Fruit fly (Drosophila melanogaster) whole organism, pupa: ENCODE results near the gene CG7102.

Experiments
- CG10348 ChIP-seq: fragments of 200-800 bp; sonication (Bioruptor generic); IDR thresholded peaks from 2 replicates; pipeline ENCODE4 v1.3.6; 2022; ENCODE audit warnings: missing biosample characterization, missing genetic modification characterization
- CG17806 ChIP-seq: fragments of 200-800 bp; sonication (Bioruptor generic); optimal IDR thresholded peaks from 2 replicates; lab custom pipeline; 2018; ENCODE audit warnings: missing biosample characterization, mild to moderate bottlenecking, missing genetic modification characterization, moderate library complexity
- CG34367 ChIP-seq: fragments of 200-800 bp; sonication (Bioruptor generic); optimal IDR thresholded peaks from 2 replicates; lab custom pipeline; 2018; ENCODE audit warnings: missing biosample characterization, mild to moderate bottlenecking, missing genetic modification characterization
- CG4496 ChIP-seq: fragments of 200-800 bp; sonication (Bioruptor generic); IDR thresholded peaks from 3 replicates; pipeline ENCODE4 v1.3.6; 2022; ENCODE audit warnings: missing biosample characterization, missing genetic modification characterization
- CG8301 ChIP-seq: fragments of 200-800 bp; sonication (Bioruptor generic); optimal IDR thresholded peaks from 2 replicates; lab custom pipeline; 2018; ENCODE audit warnings: missing biosample characterization, mild to moderate bottlenecking, missing genetic modification characterization
- CG9948 ChIP-seq: fragments of 200-800 bp; sonication (Bioruptor generic); optimal IDR thresholded peaks from 2 replicates; lab custom pipeline; 2018; ENCODE audit warnings: missing biosample characterization, mild to moderate bottlenecking, missing genetic modification characterization, moderate library complexity
- EcR ChIP-seq: fragments of 200-800 bp; sonication (Bioruptor generic); optimal IDR thresholded peaks from 3 replicates; lab custom pipeline; 2019; ENCODE audit warnings: missing biosample characterization, missing genetic modification characterization, mild to moderate bottlenecking, moderate library complexity, missing genetic modification reagents
- Ets98B ChIP-seq: fragments of 200-800 bp; sonication (Bioruptor generic); IDR thresholded peaks from 2 replicates; pipeline ENCODE4 v1.3.6; 2022; ENCODE audit warnings: missing biosample characterization, missing genetic modification characterization
- fd96Ca ChIP-seq: fragments of 200-800 bp; sonication (Bioruptor generic); IDR thresholded peaks from 3 replicates; pipeline ENCODE4 v1.3.6; 2022; ENCODE audit warnings: missing biosample characterization, missing genetic modification characterization
- gl ChIP-seq: fragments of 200-800 bp; sonication (Bioruptor generic); optimal IDR thresholded peaks from 2 replicates; lab custom pipeline; 2018; ENCODE audit warnings: missing biosample characterization, mild to moderate bottlenecking, missing genetic modification characterization

DNA sequence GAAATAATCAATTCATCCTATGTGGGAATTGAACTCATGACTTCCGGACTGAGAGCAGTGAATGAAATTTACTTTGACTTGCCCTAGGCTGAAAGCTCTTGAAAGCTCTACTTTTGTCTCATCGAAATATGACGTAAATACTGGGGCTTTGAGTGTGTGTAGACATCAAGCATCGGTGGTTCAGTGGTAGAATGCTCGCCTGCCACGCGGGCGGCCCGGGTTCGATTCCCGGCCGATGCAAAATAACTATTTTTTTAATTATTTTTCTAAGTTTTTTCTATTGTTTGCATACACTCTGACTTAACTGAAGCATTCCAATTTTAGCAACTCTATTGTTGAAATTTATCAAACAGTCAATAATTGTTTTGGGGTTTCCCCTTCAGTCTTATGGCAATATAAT is 14.6 kb downstream of the CG7102 start:
- TF ChIP-seq Ets98B (GFP tag; lab: Robert Waterston, UW), result peak; percentile 37; the same call in 1 of the 2 replicates
- no peak for TF ChIP-seq CG17806
- TF ChIP-seq fd96Ca (GFP tag; lab: Robert Waterston, UW), result no peak
- TF ChIP-seq CG34367 (tag; lab: Kevin White, UChicago), result no peak
- no peak for TF ChIP-seq CG10348
- TF ChIP-seq CG9948, result no peak
- no peak for TF ChIP-seq CG8301 (tag; lab: Kevin White, UChicago)
- no peak for TF ChIP-seq EcR
- no peak for TF ChIP-seq gl (tag; lab: Kevin White, UChicago)
- no peak for TF ChIP-seq CG4496 (GFP tag; lab: Robert Waterston, UW)
